Worm (Caenorhabditis elegans): ENCODE data around the gene tab-1.

Gene tab-1

ce11 chrII:6853059-6853466 lies 49.9 kb downstream of the tab-1 start:
- TF ChIP-seq klf-2 (GFP tag; conservative IDR thresholded peaks at IDR 0.05) (peak; percentile 81), tab-1 (GFP tag; IDR thresholded peaks at IDR 0.05) (peak; percentile 95), T22C8.4 (GFP tag; IDR thresholded peaks at IDR 0.05) (peak; percentile 88), med-1 (GFP tag; optimal IDR thresholded peaks at IDR 0.05; ENCODE audit: insufficient read depth) (peak; percentile 88), cog-1 (tag; optimal IDR thresholded peaks at IDR 0.05) (peak; percentile 74), ztf-23 (GFP tag; IDR thresholded peaks at IDR 0.05) (peak; percentile 88), ref-1 (GFP tag; conservative IDR thresholded peaks at IDR 0.05) (peak; percentile 87), ztf-29 (GFP tag; IDR thresholded peaks at IDR 0.05) (peak; percentile 87), flt-1 (GFP tag; IDR thresholded peaks at IDR 0.05) (peak; percentile 98)

Data from whole organism, midembryonic.